Worm (Caenorhabditis elegans): ENCODE data around the gene srb-6.

Gene srb-6

ce11 chrII:10227030-10227429 is 32.3 kb downstream of the srb-6 start, which contains the start of gene srh-135:
TSS of gene srh-135 (minus strand) at chrII:10227130.
- TF ChIP-seq ztf-16 (tag; optimal IDR thresholded peaks at IDR 0.05) (no peak), ttx-3 (tag; optimal IDR thresholded peaks at IDR 0.05) (no peak)

- TF ChIP-seq ceh-31 (tag; optimal IDR thresholded peaks at IDR 0.05) (no peak), madf-2 (tag; optimal IDR thresholded peaks at IDR 0.05) (no peak), hlh-13 (GFP tag; optimal IDR thresholded peaks at IDR 0.05) (no peak), ceh-2 (tag; optimal IDR thresholded peaks at IDR 0.05) (no peak), elt-4 (tag; optimal IDR thresholded peaks at IDR 0.05) (no peak), ahr-1 (tag; optimal IDR thresholded peaks at IDR 0.05) (no peak), K09A11.1 (tag; optimal IDR thresholded peaks at IDR 0.05; ENCODE audit: insufficient read depth) (no peak), pha-2 (tag; optimal IDR thresholded peaks at IDR 0.05) (no peak), sox-2 (GFP tag; IDR thresholded peaks at IDR 0.05) (no peak), ceh-9 (tag; optimal IDR thresholded peaks at IDR 0.05) (no peak), fax-1 (tag; optimal IDR thresholded peaks at IDR 0.05) (no peak), eyg-1 (tag; optimal IDR thresholded peaks at IDR 0.05) (no peak), unc-55 (GFP tag; optimal IDR thresholded peaks at IDR 0.05) (no peak), pat-9 (tag; optimal IDR thresholded peaks at IDR 0.05) (no peak), ztf-16 (tag; optimal IDR thresholded peaks at IDR 0.05) (no peak)
Measured at ce11 chrII:10230972-10231371, 36.3 kb downstream of the srb-6 start, which contains the start of gene T01E8.8. TSS of gene T01E8.8 (plus strand) at chrII:10231272.

- TF ChIP-seq fax-1 (tag; optimal IDR thresholded peaks at IDR 0.05) (no peak), pax-1 (tag; optimal IDR thresholded peaks at IDR 0.05) (peak; percentile 42), elt-2 (tag; optimal IDR thresholded peaks at IDR 0.05) (peak; percentile 60)
Measured at ce11 chrII:10231874-10232273, 37.2 kb downstream of the srb-6 start.

- TF ChIP-seq gmeb-2 (tag; optimal IDR thresholded peaks at IDR 0.05) (no peak), ztf-16 (tag; optimal IDR thresholded peaks at IDR 0.05) (no peak), nhr-232 (tag; optimal IDR thresholded peaks at IDR 0.05) (no peak), fax-1 (tag; optimal IDR thresholded peaks at IDR 0.05) (no peak), nhr-11 (tag; optimal IDR thresholded peaks at IDR 0.05) (no peak), dve-1 (tag; optimal IDR thresholded peaks at IDR 0.05) (no peak), ceh-24 (tag; optimal IDR thresholded peaks at IDR 0.05) (no peak), unc-3 (GFP tag; conservative IDR thresholded peaks at IDR 0.05) (no peak), unc-3 (tag; optimal IDR thresholded peaks at IDR 0.05) (no peak), ceh-48 (tag; optimal IDR thresholded peaks at IDR 0.05) (no peak), unc-86 (tag; optimal IDR thresholded peaks at IDR 0.05) (no peak), che-1 (tag; optimal IDR thresholded peaks at IDR 0.05) (no peak), syd-9 (tag; optimal IDR thresholded peaks at IDR 0.05) (no peak), ceh-14 (tag; optimal IDR thresholded peaks at IDR 0.05) (no peak), elt-4 (tag; optimal IDR thresholded peaks at IDR 0.05) (no peak), hlh-30 (tag; optimal IDR thresholded peaks at IDR 0.05; ENCODE audit: insufficient read depth) (no peak), pat-9 (tag; optimal IDR thresholded peaks at IDR 0.05) (no peak), lin-11 (tag; optimal IDR thresholded peaks at IDR 0.05) (no peak), odd-2 (tag; optimal IDR thresholded peaks at IDR 0.05) (no peak), pag-3 (tag; optimal IDR thresholded peaks at IDR 0.05; ENCODE audit: borderline replicate concordance) (no peak), sox-2 (GFP tag; IDR thresholded peaks at IDR 0.05) (no peak)
Measured at ce11 chrII:10234398-10234797, 39.7 kb downstream of the srb-6 start, which contains the start of gene ubxn-5. TSS of gene ubxn-5 (minus strand) at chrII:10234498.

- no peak for TF ChIP-seq ceh-24 (tag; optimal IDR thresholded peaks at IDR 0.05)
- no peak for TF ChIP-seq K09A11.1 (tag; optimal IDR thresholded peaks at IDR 0.05; ENCODE audit: insufficient read depth)
- no peak for TF ChIP-seq ama-1 (optimal IDR thresholded peaks at IDR 0.05)
- TF ChIP-seq dve-1 (tag; optimal IDR thresholded peaks at IDR 0.05) = no peak
- TF ChIP-seq fax-1 (tag; optimal IDR thresholded peaks at IDR 0.05) = no peak
- no peak for TF ChIP-seq ceh-31 (tag; optimal IDR thresholded peaks at IDR 0.05)
- TF ChIP-seq C38D4.7 (GFP tag; optimal IDR thresholded peaks at IDR 0.05) = no peak
- no peak for TF ChIP-seq dmd-4 (tag; optimal IDR thresholded peaks at IDR 0.05; ENCODE audit: borderline replicate concordance)
- no peak for TF ChIP-seq ahr-1 (tag; optimal IDR thresholded peaks at IDR 0.05)
Measured at ce11 chrII:10239595-10239994, 44.9 kb downstream of the srb-6 start, which contains the start of gene mec-15. TSS of gene mec-15 (minus strand) at chrII:10239695.
